Fruit fly (Drosophila melanogaster) whole organism, prepupa: ENCODE data around the gene Ir68a.

Experiments used
- Blimp-1 ChIP-seq: fragments of 200-800 bp; sonication (Bioruptor generic); optimal IDR thresholded peaks from 3 replicates; lab custom pipeline; 2017; ENCODE audit warnings: missing biosample characterization, missing genetic modification characterization, mild to moderate bottlenecking, moderate library complexity, missing genetic modification reagents
- CG15336 ChIP-seq: fragments of 200-800 bp; sonication (Bioruptor generic); IDR thresholded peaks from 2 replicates; pipeline ENCODE4 v1.3.6; 2022; ENCODE audit warnings: missing biosample characterization, missing genetic modification characterization
- CG34406 ChIP-seq: fragments of 200-800 bp; sonication (Bioruptor generic); optimal IDR thresholded peaks from 3 replicates; lab custom pipeline; 2016; ENCODE audit warnings: missing biosample characterization, missing genetic modification characterization
- CG6792 ChIP-seq: fragments of 200-800 bp; sonication (Bioruptor generic); optimal IDR thresholded peaks from 3 replicates; lab custom pipeline; 2016; ENCODE audit warnings: missing biosample characterization, missing genetic modification characterization
- CG7368 ChIP-seq: fragments of 200-800 bp; sonication (Bioruptor generic); optimal IDR thresholded peaks from 3 replicates; lab custom pipeline; 2016; ENCODE audit warnings: missing biosample characterization, missing genetic modification characterization
- OdsH ChIP-seq: fragments of 200-800 bp; sonication (Bioruptor generic); optimal IDR thresholded peaks from 3 replicates; lab custom pipeline; 2016; ENCODE audit warnings: missing biosample characterization, missing genetic modification characterization
- Sox102F ChIP-seq: fragments of 200-800 bp; sonication (Bioruptor generic); optimal IDR thresholded peaks from 2 replicates; lab custom pipeline; 2016; ENCODE audit warnings: missing biosample characterization, mild to moderate bottlenecking, missing genetic modification characterization
- lz ChIP-seq: fragments of 200-800 bp; sonication (Bioruptor generic); optimal IDR thresholded peaks from 3 replicates; lab custom pipeline; 2016; ENCODE audit warnings: missing biosample characterization, missing genetic modification characterization
- vri ChIP-seq: fragments of 200-800 bp; sonication (Bioruptor generic); optimal IDR thresholded peaks from 3 replicates; lab custom pipeline; 2016; ENCODE audit warnings: missing biosample characterization, mild to moderate bottlenecking, missing genetic modification characterization

DNA sequence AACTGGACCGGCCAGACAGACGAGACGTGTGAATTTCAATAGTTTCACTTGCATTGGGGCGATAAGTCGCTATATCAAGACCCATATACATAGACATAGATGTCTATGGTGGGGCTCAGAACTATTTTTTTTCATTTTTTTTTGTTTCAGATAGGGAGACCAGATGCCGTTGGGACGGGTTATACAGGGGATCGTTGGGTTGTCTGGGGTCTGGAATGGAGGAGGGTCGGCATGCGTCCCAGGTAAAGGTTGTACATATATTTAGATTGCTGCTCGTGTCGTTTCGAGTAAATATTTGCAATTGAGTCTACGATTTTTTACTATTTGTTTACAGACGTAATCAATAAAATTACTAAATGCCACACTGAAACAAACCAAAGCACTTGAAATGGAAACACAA, 40.0 kb upstream of the Ir68a start:
- TF ChIP-seq CG34406 (GFP tag; lab: Kevin White, UChicago) (no peak), CG15336 (GFP tag; lab: Robert Waterston, UW) (no peak), vri (no peak), OdsH (no peak), Sox102F (no peak), lz (GFP tag; lab: Kevin White, UChicago) (no peak), CG7368 (GFP tag; lab: Kevin White, UChicago) (no peak), Blimp-1 (GFP tag; lab: Kevin White, UChicago) (no peak), CG6792 (no peak)
